Worm (Caenorhabditis elegans) whole organism, L4 larva: ENCODE results near the gene F10E7.1.

Experiments used
- R02D3.7 ChIP-seq: fragments of 150-350 bp; sonication (generic microtip); optimal IDR thresholded peaks from 3 replicates; lab custom pipeline; 2014; ENCODE audit warnings: missing biosample characterization, missing genetic modification characterization
- ZK337.2 ChIP-seq: fragments of 200-800 bp; sonication (Bioruptor generic); IDR thresholded peaks from 2 replicates; pipeline ENCODE4 v1.3.6; 2022; ENCODE audit warnings: missing genetic modification reagents, missing genetic modification characterization, missing compliant biosample characterization
- ama-1 ChIP-seq: fragments of 150-350 bp; optimal IDR thresholded peaks from 2 replicates; lab custom pipeline; 2014; ENCODE audit warnings: inconsistent platforms, mixed read lengths
- ceh-28 ChIP-seq: fragments of 150-350 bp; optimal IDR thresholded peaks from 2 replicates; lab custom pipeline; 2014; ENCODE audit warnings: missing biosample characterization, missing genetic modification reagents, missing genetic modification characterization
- fos-1 ChIP-seq: fragments of 150-350 bp; optimal IDR thresholded peaks from 2 replicates; lab custom pipeline; 2014; ENCODE audit warnings: missing biosample characterization, missing genetic modification characterization
- gei-8 ChIP-seq: fragments of 200-800 bp; sonication (Bioruptor generic); optimal IDR thresholded peaks from 2 replicates; lab custom pipeline; 2018; ENCODE audit warnings: mild to moderate bottlenecking, missing genetic modification characterization, missing compliant biosample characterization
- jun-1 ChIP-seq: fragments of 150-350 bp; optimal IDR thresholded peaks from 2 replicates; lab custom pipeline; 2014; ENCODE audit warnings: missing biosample characterization, missing genetic modification reagents, missing genetic modification characterization
- mep-1 ChIP-seq: fragments of 150-350 bp; sonication (generic microtip); optimal IDR thresholded peaks from 3 replicates; lab custom pipeline; 2014; ENCODE audit warnings: missing biosample characterization, missing genetic modification characterization
- mxl-3 ChIP-seq: fragments of 200-800 bp; sonication (Bioruptor generic); optimal IDR thresholded peaks from 2 replicates; lab custom pipeline; 2018; ENCODE audit warnings: mild to moderate bottlenecking, missing genetic modification characterization, missing compliant biosample characterization
- nhr-10 ChIP-seq: fragments of 150-350 bp; optimal IDR thresholded peaks from 2 replicates; lab custom pipeline; 2014; ENCODE audit warnings: missing biosample characterization, missing genetic modification characterization
- set-16 ChIP-seq: fragments of 200-800 bp; sonication (Bioruptor generic); IDR thresholded peaks from 2 replicates; pipeline ENCODE4 v1.3.6; 2022; ENCODE audit warnings: missing genetic modification reagents, missing genetic modification characterization, missing compliant biosample characterization
- snpc-4 ChIP-seq: fragments of 150-350 bp; optimal IDR thresholded peaks from 2 replicates; lab custom pipeline; 2014; ENCODE audit warnings: missing biosample characterization, missing genetic modification characterization
- unc-62 ChIP-seq, 3 experiments: fragments of 150-350 bp in 1 of 3; sonication (generic microtip); optimal IDR thresholded peaks in 2 of 3; peaks in 1 of 3; 1 replicate in 1 of 3; 2 replicates in 2 of 3; lab custom pipeline; 2014 to 2017; ENCODE audit warnings: missing biosample characterization in 3 of 3, missing genetic modification characterization in 3 of 3, missing genetic modification reagents in 3 of 3, missing genotype in 1 of 3
- zag-1 ChIP-seq: fragments of 150-350 bp; optimal IDR thresholded peaks from 2 replicates; lab custom pipeline; 2014; ENCODE audit warnings: missing biosample characterization, missing genetic modification characterization

ce11 chrII:7148099-7148498, 21.5 kb downstream of the F10E7.1 start, which contains the start of gene T07F8.1:
- TF ChIP-seq ama-1 (lab: Kevin White, UChicago) (no peak), nhr-10 (tag; lab: Kevin White, UChicago) (no peak), R02D3.7 (tag; lab: Kevin White, UChicago) (no peak), jun-1 (no peak), ZK337.2 (GFP tag; lab: Robert Waterston, UW) (no peak), set-16 (GFP tag; lab: Robert Waterston, UW) (no peak), mxl-3 (no peak), fos-1 (no peak), ceh-28 (no peak), gei-8 (GFP tag; lab: Kevin White, UChicago) (no peak), zag-1 (tag; lab: Kevin White, UChicago) (no peak), unc-62 (GFP tag; optimal IDR thresholded peaks at IDR 0.05 in 1 of 2; lab: Kevin White, UChicago) (no peak), unc-62 (tag; optimal IDR thresholded peaks at IDR 0.05; lab: Kevin White, UChicago) (no peak), mep-1 (tag; lab: Kevin White, UChicago) (no peak), snpc-4 (tag; lab: Kevin White, UChicago) (no peak)
